Worm (Caenorhabditis elegans) whole organism, L3 larva: ENCODE results near the gene dot-1.3.
A peak's percentile ranks its signal among the peaks of the same experiment; 100 is the strongest.
"Not testable (repeated sequence)": the region's sequence is repeated elsewhere in the genome, so short reads cannot be mapped to it uniquely, and the experiment has no call there.

Experiments
- ZK546.5 ChIP-seq: sonication (generic microtip); optimal IDR thresholded peaks from 2 replicates; lab custom pipeline; 2017; ENCODE audit warnings: missing biosample characterization, missing genetic modification characterization
- aly-2 ChIP-seq: fragments of 150-350 bp; optimal IDR thresholded peaks from 2 replicates; lab custom pipeline; 2014; ENCODE audit warnings: missing biosample characterization, missing genetic modification characterization
- ama-1 ChIP-seq: fragments of 150-350 bp; optimal IDR thresholded peaks from 2 replicates; lab custom pipeline; 2018
- ceh-16 ChIP-seq: sonication (generic microtip); optimal IDR thresholded peaks from 2 replicates; lab custom pipeline; 2017; ENCODE audit warnings: missing biosample characterization, missing genetic modification characterization
- ceh-28 ChIP-seq: fragments of 150-350 bp; optimal IDR thresholded peaks from 2 replicates; lab custom pipeline; 2014; ENCODE audit warnings: missing biosample characterization, missing genetic modification reagents, missing genetic modification characterization
- ceh-9 ChIP-seq: sonication (generic microtip); optimal IDR thresholded peaks from 2 replicates; lab custom pipeline; 2018; ENCODE audit warnings: missing biosample characterization, missing genetic modification characterization
- daf-12 ChIP-seq: fragments of 150-350 bp; optimal IDR thresholded peaks from 2 replicates; lab custom pipeline; 2014; ENCODE audit warnings: missing biosample characterization, missing genetic modification reagents, missing genetic modification characterization
- egl-5 ChIP-seq: fragments of 150-350 bp; optimal IDR thresholded peaks from 2 replicates; lab custom pipeline; 2017; ENCODE audit warnings: missing biosample characterization, missing genetic modification reagents, missing genetic modification characterization, inconsistent platforms
- elt-1 ChIP-seq: fragments of 150-350 bp; optimal IDR thresholded peaks from 2 replicates; lab custom pipeline; 2014; ENCODE audit warnings: missing biosample characterization, missing genetic modification characterization
- elt-2 ChIP-seq: sonication (generic microtip); optimal IDR thresholded peaks from 2 replicates; lab custom pipeline; 2016; ENCODE audit warnings: missing genetic modification reagents, mild to moderate bottlenecking, missing genetic modification characterization, missing compliant biosample characterization
- elt-3 ChIP-seq, 3 experiments: fragments of 150-350 bp in 1 of 3; sonication (generic microtip) in 2 of 3; optimal IDR thresholded peaks; 2 replicates in 2 of 3; 4 replicates in 1 of 3; lab custom pipeline; 2014 to 2017; ENCODE audit warnings: missing biosample characterization in 3 of 3, missing genetic modification characterization in 3 of 3
- eor-1 ChIP-seq, 2 experiments: fragments of 150-350 bp; optimal IDR thresholded peaks; 2 replicates each; lab custom pipeline; 2014 to 2018; ENCODE audit warnings: missing biosample characterization in 2 of 2, missing genetic modification characterization in 2 of 2
- fkh-2 ChIP-seq: fragments of 150-350 bp; optimal IDR thresholded peaks from 2 replicates; lab custom pipeline; 2014; ENCODE audit warnings: missing biosample characterization, missing genetic modification reagents, missing genetic modification characterization
- fos-1 ChIP-seq: fragments of 150-350 bp; optimal IDR thresholded peaks from 2 replicates; lab custom pipeline; 2014; ENCODE audit warnings: missing biosample characterization, missing genetic modification characterization
- hmg-11 ChIP-seq: sonication (generic microtip); optimal IDR thresholded peaks from 2 replicates; lab custom pipeline; 2016; ENCODE audit warnings: missing genetic modification characterization, missing compliant biosample characterization
- jun-1 ChIP-seq: fragments of 150-350 bp; optimal IDR thresholded peaks from 2 replicates; lab custom pipeline; 2014; ENCODE audit warnings: missing biosample characterization, missing genetic modification reagents, missing genetic modification characterization
- lin-15B ChIP-seq: fragments of 150-350 bp; optimal IDR thresholded peaks from 2 replicates; lab custom pipeline; 2014; ENCODE audit warnings: missing biosample characterization, missing genetic modification characterization
- lin-39 ChIP-seq: fragments of 150-350 bp; optimal IDR thresholded peaks from 2 replicates; lab custom pipeline; 2018; ENCODE audit warnings: missing biosample characterization, missing genetic modification reagents, missing genetic modification characterization
- lsy-12 ChIP-seq: sonication (generic microtip); optimal IDR thresholded peaks from 2 replicates; lab custom pipeline; 2016; ENCODE audit warnings: mild to moderate bottlenecking, missing genetic modification characterization, missing compliant biosample characterization
- mml-1 ChIP-seq: fragments of 150-350 bp; sonication (generic microtip); optimal IDR thresholded peaks from 3 replicates; lab custom pipeline; 2014; ENCODE audit warnings: missing biosample characterization, missing genetic modification characterization
- nfya-1 ChIP-seq: sonication (generic microtip); optimal IDR thresholded peaks from 2 replicates; lab custom pipeline; 2017; ENCODE audit warnings: missing genetic modification characterization, mild to moderate bottlenecking, missing compliant biosample characterization, antibody characterized with exemption, moderate library complexity; ENCODE audit not compliant: insufficient read depth
- nhr-12 ChIP-seq: fragments of 150-350 bp; optimal IDR thresholded peaks from 2 replicates; lab custom pipeline; 2014; ENCODE audit warnings: missing biosample characterization, missing genetic modification characterization
- nhr-23 ChIP-seq: fragments of 150-350 bp; optimal IDR thresholded peaks from 2 replicates; lab custom pipeline; 2014; ENCODE audit warnings: missing biosample characterization, missing genetic modification reagents, missing genetic modification characterization
- nhr-237 ChIP-seq: fragments of 150-350 bp; optimal IDR thresholded peaks from 2 replicates; lab custom pipeline; 2014; ENCODE audit warnings: missing biosample characterization, missing genetic modification characterization
- nhr-25 ChIP-seq: sonication (generic microtip); optimal IDR thresholded peaks from 2 replicates; lab custom pipeline; 2017; ENCODE audit warnings: missing biosample characterization, missing genetic modification characterization
- nhr-28 ChIP-seq: fragments of 150-350 bp; optimal IDR thresholded peaks from 2 replicates; lab custom pipeline; 2014; ENCODE audit warnings: missing biosample characterization, missing genetic modification characterization
- nhr-43 ChIP-seq: sonication (generic microtip); optimal IDR thresholded peaks from 2 replicates; lab custom pipeline; 2016; ENCODE audit warnings: mild to moderate bottlenecking, missing genetic modification characterization, missing compliant biosample characterization; ENCODE audit not compliant: poor library complexity, severe bottlenecking
- nhr-67 ChIP-seq: fragments of 150-350 bp; optimal IDR thresholded peaks from 2 replicates; lab custom pipeline; 2014; ENCODE audit warnings: missing biosample characterization, missing genetic modification characterization
- nhr-77 ChIP-seq: fragments of 150-350 bp; optimal IDR thresholded peaks from 2 replicates; lab custom pipeline; 2014; ENCODE audit warnings: missing biosample characterization, missing genetic modification characterization
- pha-4 ChIP-seq: fragments of 150-350 bp; optimal IDR thresholded peaks from 2 replicates; lab custom pipeline; 2014; ENCODE audit warnings: missing biosample characterization, missing genetic modification reagents, missing genetic modification characterization
- pqm-1 ChIP-seq: fragments of 150-350 bp; optimal IDR thresholded peaks from 2 replicates; lab custom pipeline; 2017; ENCODE audit warnings: missing biosample characterization, missing genetic modification characterization, inconsistent platforms
- skn-1 ChIP-seq: fragments of 150-350 bp; optimal IDR thresholded peaks from 2 replicates; lab custom pipeline; 2014; ENCODE audit warnings: missing biosample characterization, missing genetic modification characterization
- snpc-4 ChIP-seq: fragments of 150-350 bp; optimal IDR thresholded peaks from 2 replicates; lab custom pipeline; 2014; ENCODE audit warnings: missing biosample characterization, missing genetic modification characterization
- tbx-2 ChIP-seq: sonication (generic microtip); optimal IDR thresholded peaks from 2 replicates; lab custom pipeline; 2016; ENCODE audit warnings: mild to moderate bottlenecking, missing genetic modification characterization, missing compliant biosample characterization
- unc-62 ChIP-seq: fragments of 150-350 bp; sonication (generic microtip); optimal IDR thresholded peaks from 4 replicates; lab custom pipeline; 2014; ENCODE audit warnings: missing biosample characterization, missing genetic modification reagents, missing genetic modification characterization
- ztf-11 ChIP-seq: fragments of 150-350 bp; optimal IDR thresholded peaks from 2 replicates; lab custom pipeline; 2014; ENCODE audit warnings: missing biosample characterization, missing genetic modification characterization
- ztf-4 ChIP-seq: fragments of 150-350 bp; optimal IDR thresholded peaks from 2 replicates; lab custom pipeline; 2014; ENCODE audit warnings: missing biosample characterization, missing genetic modification characterization

dot-1.3 gene

ce11 chrX:12302755-12303154 lies at the start of gene dot-1.3:
Gene dot-1.3, minus strand, starts transcription at chrX:12302855.
- not testable (repeated sequence) for TF ChIP-seq pqm-1, nhr-25, nhr-77 (tag; lab: Kevin White, UChicago)
- TF ChIP-seq, all 47 proteins: peak for 0; not testable (repeated sequence) for 47

DNA sequence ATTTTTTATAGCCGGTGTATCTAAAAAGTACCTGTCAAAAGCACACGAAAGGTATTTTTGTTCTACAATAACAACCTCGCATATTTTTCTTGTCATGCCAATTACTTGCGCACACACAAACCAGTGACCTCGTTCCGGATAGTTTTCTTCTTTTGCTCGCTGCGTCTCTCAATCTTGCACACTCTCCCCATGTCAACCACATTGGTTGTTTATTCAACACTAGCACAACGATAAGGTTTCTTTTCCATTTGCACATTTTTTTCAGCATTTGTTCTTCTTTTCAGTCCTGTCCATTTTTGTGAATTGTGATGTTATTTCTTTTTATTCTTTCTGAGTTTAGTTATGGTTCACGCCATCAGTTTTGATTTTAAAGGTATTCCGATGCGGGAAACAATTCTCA lies 47.6 kb upstream of the dot-1.3 start, which contains the start of gene F42F12.3:
Gene F42F12.3 (plus strand): TSS at position 372 of the 400 bp plus-strand sequence.
- TF ChIP-seq ceh-9 (tag; lab: Kevin White, UChicago) (no peak), nhr-67 (tag; lab: Kevin White, UChicago) (no peak), ztf-11 (tag; lab: Kevin White, UChicago) (no peak), nhr-237 (tag; lab: Kevin White, UChicago) (no peak), ZK546.5 (no peak), egl-5 (tag; lab: Kevin White, UChicago) (no peak), hmg-11 (no peak), ama-1 (lab: Kevin White, UChicago) (no peak), elt-3 (tag; optimal IDR thresholded peaks at IDR 0.05; lab: Kevin White, UChicago) (no peak), elt-2 (tag; lab: Kevin White, UChicago) (peak; percentile 15), lin-39 (tag; lab: Kevin White, UChicago) (no peak), aly-2 (tag; lab: Kevin White, UChicago) (no peak), ztf-4 (no peak), pha-4 (tag; lab: Kevin White, UChicago) (peak; percentile 55), nhr-23 (tag; lab: Kevin White, UChicago) (peak; percentile 14), jun-1 (tag; lab: Kevin White, UChicago) (no peak), ceh-28 (tag; lab: Kevin White, UChicago) (no peak), lsy-12 (no peak), nfya-1 (tag; lab: Kevin White, UChicago) (no peak), eor-1 (tag; optimal IDR thresholded peaks at IDR 0.05; lab: Kevin White, UChicago) (no peak), nhr-25 (tag; lab: Kevin White, UChicago) (no peak), nhr-77 (tag; lab: Kevin White, UChicago) (no peak), daf-12 (tag; lab: Kevin White, UChicago) (no peak), fos-1 (tag; lab: Kevin White, UChicago) (no peak), ceh-16 (tag; lab: Kevin White, UChicago) (no peak), pqm-1 (tag; lab: Kevin White, UChicago) (peak; percentile 45)

ce11 chrX:12348329-12348728 lies 45.7 kb upstream of the dot-1.3 start, which contains the start of gene F42F12.14:
Gene F42F12.14, plus strand, starts transcription at chrX:12348629.
- TF ChIP-seq pqm-1 (tag; lab: Kevin White, UChicago) = no peak

DNA sequence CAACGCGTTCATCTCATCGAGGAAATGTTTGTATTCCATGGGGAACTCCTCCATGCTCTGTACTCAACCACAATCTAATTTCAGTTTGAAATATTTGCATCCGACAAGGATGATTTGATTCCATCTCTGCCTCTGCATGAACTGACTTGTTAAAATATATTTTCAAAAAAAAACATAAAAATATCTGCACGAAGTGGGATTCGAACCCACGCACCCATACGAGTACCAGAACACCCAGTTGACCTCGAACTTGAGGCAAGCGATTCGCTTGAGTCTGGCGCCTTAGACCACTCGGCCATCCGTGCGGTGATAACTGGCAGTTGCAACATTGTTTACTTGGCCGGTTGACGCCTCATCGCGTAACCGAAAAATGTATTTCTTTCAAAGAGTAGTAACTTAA lies 45.2 kb upstream of the dot-1.3 start:
- TF ChIP-seq elt-1 (tag; lab: Kevin White, UChicago) (no peak), elt-2 (tag; lab: Kevin White, UChicago) (peak; percentile 49), fos-1 (tag; lab: Kevin White, UChicago) (no peak), nfya-1 (tag; lab: Kevin White, UChicago) (peak; percentile 26), mml-1 (tag; lab: Kevin White, UChicago) (no peak), nhr-43 (tag; lab: Kevin White, UChicago) (peak; percentile 36), skn-1 (tag; lab: Kevin White, UChicago) (peak; percentile 51), hmg-11 (peak; percentile 4), nhr-67 (tag; lab: Kevin White, UChicago) (no peak)

DNA sequence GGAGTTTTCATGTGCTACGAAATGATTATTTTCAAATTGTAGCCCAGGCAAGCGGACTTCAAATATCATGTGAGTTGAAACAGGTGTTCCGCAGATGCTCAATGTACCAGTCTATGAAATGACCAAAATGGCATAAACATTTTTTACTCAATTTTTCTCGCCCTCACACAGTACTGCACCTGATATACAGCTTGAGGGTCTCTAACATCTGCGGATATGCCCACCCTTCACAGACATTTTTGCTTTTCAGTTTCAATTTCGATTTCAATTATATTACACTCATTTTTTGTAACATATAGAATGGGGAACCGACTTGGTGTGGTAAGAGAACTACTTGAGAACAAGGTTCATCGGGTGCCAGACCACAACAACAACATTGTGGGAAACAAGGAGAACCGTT lies 44.1 kb upstream of the dot-1.3 start, which contains the start of gene F42F12.11:
Gene F42F12.11 (plus strand): TSS at position 301 of the 400 bp plus-strand sequence.
- TF ChIP-seq ceh-28 (tag; lab: Kevin White, UChicago) (no peak), ZK546.5 (no peak), hmg-11 (no peak), fos-1 (tag; lab: Kevin White, UChicago) (no peak), snpc-4 (no peak), lin-15B (no peak), unc-62 (GFP tag; lab: Kevin White, UChicago) (no peak), ceh-16 (tag; lab: Kevin White, UChicago) (no peak), nhr-43 (tag; lab: Kevin White, UChicago) (no peak), pqm-1 (tag; lab: Kevin White, UChicago) (no peak), nhr-12 (no peak), nhr-28 (tag; lab: Kevin White, UChicago) (no peak), elt-3 (tag; optimal IDR thresholded peaks at IDR 0.05; lab: Kevin White, UChicago) (no peak), ceh-9 (tag; lab: Kevin White, UChicago) (no peak), nhr-25 (tag; lab: Kevin White, UChicago) (no peak), nfya-1 (tag; lab: Kevin White, UChicago) (no peak), fkh-2 (tag; lab: Kevin White, UChicago) (no peak), tbx-2 (tag; lab: Kevin White, UChicago) (no peak), lsy-12 (no peak)
